Worm (Caenorhabditis elegans): ENCODE results near the gene Y34F4.3.

- TF ChIP-seq lin-35 (GFP tag; optimal IDR thresholded peaks at IDR 0.05) (peak in 1 of 2 experiments; percentile 0), lsy-2 (tag; optimal IDR thresholded peaks at IDR 0.05) (no peak), unc-62 (GFP tag; optimal IDR thresholded peaks at IDR 0.05) (no peak), mdl-1 (tag; optimal IDR thresholded peaks at IDR 0.05) (no peak), aly-2 (tag; optimal IDR thresholded peaks at IDR 0.05) (no peak), blmp-1 (tag; optimal IDR thresholded peaks at IDR 0.05) (no peak), elt-2 (tag; optimal IDR thresholded peaks at IDR 0.05) (peak; percentile 42), nhr-11 (tag; optimal IDR thresholded peaks at IDR 0.05) (no peak), nhr-237 (tag; optimal IDR thresholded peaks at IDR 0.05) (no peak), pqm-1 (tag; optimal IDR thresholded peaks at IDR 0.05) (no peak), zag-1 (tag; optimal IDR thresholded peaks at IDR 0.05) (no peak), ceh-82 (tag; optimal IDR thresholded peaks at IDR 0.05) (no peak)
These were observed 12.3 kb upstream of the Y34F4.3 start for ce11 chrIII:1028233-1028632.

Data from whole organism, L1 larva.